Fruit fly (Drosophila melanogaster): Measurements from ENCODE around the gene Nrx-1.

The Nrx-1 gene

DNA sequence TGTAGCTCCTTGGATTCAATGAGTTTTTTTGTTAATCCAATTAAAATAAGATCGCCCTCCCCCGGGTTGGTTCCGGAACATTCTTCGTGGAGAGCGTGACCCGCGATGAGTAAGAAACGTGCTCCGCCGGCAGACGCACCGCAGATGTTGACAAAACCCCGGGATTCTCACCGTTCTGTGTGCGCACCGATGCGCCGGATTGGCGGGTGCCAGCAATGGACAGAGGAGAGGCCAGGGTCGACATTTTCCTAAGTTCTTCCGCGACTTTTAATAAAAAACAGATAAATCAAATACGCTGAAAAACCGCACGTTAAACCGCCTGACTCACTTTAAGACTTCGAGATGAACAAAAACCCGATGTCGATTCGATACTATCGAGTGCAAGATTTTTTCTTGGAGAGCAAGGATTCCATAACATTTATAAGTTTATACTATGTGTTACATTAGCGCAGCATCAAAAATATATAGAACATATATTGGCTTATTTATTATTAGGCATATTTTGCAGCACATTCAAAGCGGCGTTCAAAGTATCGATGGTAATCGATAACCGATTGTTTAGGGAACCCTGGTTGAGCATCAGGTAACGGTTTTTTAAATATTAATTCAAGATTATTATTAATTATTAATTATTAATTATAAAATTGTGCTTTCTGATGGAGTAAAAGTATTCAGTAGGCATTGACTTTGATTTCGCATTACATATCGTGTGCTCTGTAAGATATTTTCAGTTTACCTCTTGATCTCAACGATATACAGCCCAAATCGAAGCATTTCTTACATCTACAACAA is 23.0 kb downstream of the Nrx-1 start, which contains the start of the genes CCT1 and tHMG1 (continued):
- TF ChIP-seq ara (GFP tag; IDR thresholded peaks at IDR 0.05) (no peak), CG8924 (tag; optimal IDR thresholded peaks at IDR 0.05) (no peak), MTF-1 (GFP tag; optimal IDR thresholded peaks at IDR 0.05; ENCODE audit: borderline replicate concordance) (no peak), Hey (tag; optimal IDR thresholded peaks at IDR 0.05) (no peak), CG5180 (GFP tag; optimal IDR thresholded peaks at IDR 0.05) (no peak), CG4820 (GFP tag; optimal IDR thresholded peaks at IDR 0.05) (no peak), Dfd (GFP tag; optimal IDR thresholded peaks at IDR 0.05) (no peak), Stat92E (GFP tag; optimal IDR thresholded peaks at IDR 0.05) (no peak), CG10366 (GFP tag; IDR thresholded peaks at IDR 0.05) (no peak), CG17802 (tag; optimal IDR thresholded peaks at IDR 0.05) (no peak), CG2889 (GFP tag; IDR thresholded peaks at IDR 0.05) (no peak), Side (GFP tag; optimal IDR thresholded peaks at IDR 0.05) (no peak), CG32772 (GFP tag; IDR thresholded peaks at IDR 0.05) (no peak), fd96Cb (tag; optimal IDR thresholded peaks at IDR 0.05) (no peak), CG15011 (GFP tag; optimal IDR thresholded peaks at IDR 0.05) (no peak), amos (GFP tag; IDR thresholded peaks at IDR 0.05; ENCODE audit: partially characterized antibody) (peak; percentile 87), CG18619 (GFP tag; optimal IDR thresholded peaks at IDR 0.05) (no peak), Sin3A (optimal IDR thresholded peaks at IDR 0.05) (peak; percentile 51), CG16779 (GFP tag; IDR thresholded peaks at IDR 0.05) (no peak), cato (GFP tag; optimal IDR thresholded peaks at IDR 0.05; ENCODE audit: borderline replicate concordance) (no peak), tap (tag; optimal IDR thresholded peaks at IDR 0.05) (no peak), CG17912 (GFP tag; optimal IDR thresholded peaks at IDR 0.05) (no peak), Bgb (GFP tag; IDR thresholded peaks at IDR 0.05; ENCODE audit: partially characterized antibody) (peak; percentile 93), Doc3 (GFP tag; IDR thresholded peaks at IDR 0.05; ENCODE audit: partially characterized antibody) (peak; percentile 98), Ravus (GFP tag; IDR thresholded peaks at IDR 0.05) (no peak), CG7987 (GFP tag; optimal IDR thresholded peaks at IDR 0.05) (no peak), grau (tag; optimal IDR thresholded peaks at IDR 0.05) (peak; percentile 21), croc (GFP tag; conservative IDR thresholded peaks at IDR 0.05) (no peak), psq (GFP tag; optimal IDR thresholded peaks at IDR 0.05) (no peak), MBD-R2 (GFP tag; IDR thresholded peaks at IDR 0.05) (peak; percentile 52; the same call in 1 of the 2 replicates), dm (GFP tag; optimal IDR thresholded peaks at IDR 0.05) (peak; percentile 76), CG6854 (GFP tag; optimal IDR thresholded peaks at IDR 0.05) (no peak), Doc2 (GFP tag; IDR thresholded peaks at IDR 0.05) (no peak), pb (GFP tag; optimal IDR thresholded peaks at IDR 0.05) (no peak), CG1792 (GFP tag; optimal IDR thresholded peaks at IDR 0.05) (no peak), E2f2 (GFP tag; IDR thresholded peaks at IDR 0.05) (peak; percentile 81), gro (GFP tag; optimal IDR thresholded peaks at IDR 0.05) (no peak), Xbp1 (GFP tag; optimal IDR thresholded peaks at IDR 0.05) (peak; percentile 2), CG2202 (tag; optimal IDR thresholded peaks at IDR 0.05) (no peak), Bdp1 (GFP tag; optimal IDR thresholded peaks at IDR 0.05) (no peak), CG1233 (GFP tag; optimal IDR thresholded peaks at IDR 0.05) (no peak), ash1 (GFP tag; optimal IDR thresholded peaks at IDR 0.05) (no peak), B-H1 (GFP tag; IDR thresholded peaks at IDR 0.05) (no peak), gsb-n (tag; optimal IDR thresholded peaks at IDR 0.05) (no peak), Oaz (GFP tag; IDR thresholded peaks at IDR 0.05) (no peak), CG18262 (tag; optimal IDR thresholded peaks at IDR 0.05) (peak; percentile 32), sisA (GFP tag; IDR thresholded peaks at IDR 0.05) (no peak), CG12744 (GFP tag; optimal IDR thresholded peaks at IDR 0.05) (no peak), wor (GFP tag; IDR thresholded peaks at IDR 0.05) (no peak), gem (tag; optimal IDR thresholded peaks at IDR 0.05) (no peak)

All from whole organism, embryonic.